Fruit fly (Drosophila melanogaster) Kc167 (cell line): Measurements from ENCODE around the gene CG14647.

ENCODE experiments used
- Myc ChIP-seq: fragments of >200 bp; optimal IDR thresholded peaks from 2 replicates; lab custom pipeline; 2017; ENCODE audit warnings: missing external identifiers
- Sin3A ChIP-seq: fragments of >200 bp; optimal IDR thresholded peaks from 2 replicates; lab custom pipeline; 2018; ENCODE audit warnings: missing external identifiers
- h ChIP-seq: fragments of >200 bp; optimal IDR thresholded peaks from 3 replicates; lab custom pipeline; 2018; ENCODE audit warnings: missing external identifiers
- insv ChIP-seq: fragments of >200 bp; optimal IDR thresholded peaks from 3 replicates; lab custom pipeline; 2018; ENCODE audit warnings: missing external identifiers
- psq ChIP-seq: fragments of >200 bp; optimal IDR thresholded peaks from 2 replicates; lab custom pipeline; 2017; ENCODE audit warnings: missing external identifiers
- ttk ChIP-seq: sonication (Bioruptor generic); optimal IDR thresholded peaks from 2 replicates; lab custom pipeline; 2017; ENCODE audit warnings: missing external identifiers

The CG14647 gene

DNA sequence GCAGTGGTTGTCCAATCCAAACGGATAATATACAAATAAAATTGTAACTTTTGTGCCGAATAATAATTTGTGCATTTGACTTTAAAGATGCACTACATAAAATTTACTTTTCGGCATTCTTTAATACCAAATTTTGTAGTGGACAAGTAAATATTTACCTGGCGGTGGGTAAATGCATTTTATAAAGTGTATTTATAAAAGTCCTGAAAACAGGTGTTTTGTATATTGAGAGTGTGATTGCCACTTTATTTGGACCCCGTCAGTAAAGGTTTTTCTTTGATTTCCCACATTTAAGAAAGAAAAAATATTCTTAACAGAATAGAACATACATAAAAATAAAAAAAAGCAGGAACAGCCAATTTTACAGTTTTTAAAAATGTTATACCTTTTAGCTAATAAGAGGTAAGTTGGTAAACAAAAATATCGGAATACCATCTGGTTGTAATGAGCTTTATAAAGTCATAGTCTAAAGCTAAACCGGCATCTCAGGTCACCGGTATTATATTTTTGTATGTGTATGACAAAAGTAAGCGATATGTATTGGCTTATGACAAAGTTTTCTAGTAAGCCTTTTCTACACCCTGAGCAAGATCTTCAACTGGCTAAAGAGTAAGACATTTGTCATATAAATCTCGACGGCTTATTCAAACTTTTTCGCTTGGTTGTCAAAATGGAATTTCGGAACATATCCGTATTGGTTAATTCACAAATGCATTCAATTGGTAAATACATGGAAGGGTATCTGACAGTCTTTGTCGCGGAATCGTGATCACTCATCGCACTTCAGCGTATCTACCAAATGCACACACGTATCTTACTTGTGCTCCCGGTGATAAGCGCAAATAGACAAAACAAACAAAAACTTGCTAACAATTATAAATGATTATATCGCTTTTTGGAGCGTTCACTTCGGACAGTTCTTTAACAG is 5.4 kb upstream of the CG14647 start:
- TF ChIP-seq Sin3A (lab: Kevin White, UChicago) (no peak), ttk (lab: Kevin White, UChicago) (no peak), insv (lab: Kevin White, UChicago) (no peak), psq (lab: Kevin White, UChicago) (no peak), h (lab: Kevin White, UChicago) (no peak), Myc (lab: Kevin White, UChicago) (no peak)

DNA sequence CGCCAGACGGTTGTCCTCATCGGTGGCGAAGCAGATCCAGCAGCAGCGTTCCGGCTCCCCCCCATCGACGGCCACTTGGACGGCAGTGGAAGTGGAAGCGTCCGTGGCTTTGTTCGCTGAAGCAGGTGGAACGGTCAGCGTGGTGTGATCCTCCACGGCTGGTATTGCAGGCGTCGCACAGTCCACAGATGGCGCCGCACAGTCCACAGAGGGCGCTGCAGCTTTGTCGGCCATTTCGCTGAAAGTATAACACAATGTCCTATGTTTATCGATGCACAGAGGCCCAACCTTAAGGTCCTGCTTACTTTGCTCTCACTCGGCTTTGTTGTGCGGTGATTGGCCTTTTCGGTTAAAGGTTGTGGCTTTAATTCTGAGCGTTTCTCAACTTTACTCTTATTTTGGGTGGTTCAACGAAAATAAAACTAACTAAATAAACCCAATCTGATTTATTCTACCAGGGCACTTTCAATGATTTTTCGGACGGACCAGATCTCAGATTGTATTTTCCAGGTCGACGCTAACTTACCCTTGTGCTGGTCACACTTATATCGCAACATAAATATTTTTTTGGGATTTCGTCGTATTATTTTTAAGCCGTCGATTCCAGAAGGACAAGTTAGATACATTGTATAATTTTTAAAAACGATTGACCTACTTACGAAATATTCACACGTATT is 2.8 kb upstream of the CG14647 start, which contains the start of gene CG9855:
Gene CG9855, minus strand, starts transcription at position 473 of the 677 bp plus-strand sequence.
- TF ChIP-seq h (lab: Kevin White, UChicago) (no peak), psq (lab: Kevin White, UChicago) (no peak), insv (lab: Kevin White, UChicago) (no peak), ttk (lab: Kevin White, UChicago) (no peak)

- TF ChIP-seq Sin3A (lab: Kevin White, UChicago) (no peak), insv (lab: Kevin White, UChicago) (no peak), h (lab: Kevin White, UChicago) (no peak), ttk (lab: Kevin White, UChicago) (no peak), Myc (lab: Kevin White, UChicago) (no peak), psq (lab: Kevin White, UChicago) (no peak)
Measured at dm6 chr3R:4399810-4400496, 357 bp upstream of the CG14647 start.

dm6 chr3R:4401977-4402589 is 1.8 kb downstream of the CG14647 start, which contains the start of gene CG9853:
Gene CG9853 (minus strand): TSS chr3R:4402027.
- TF ChIP-seq Myc (lab: Kevin White, UChicago) (no peak), ttk (lab: Kevin White, UChicago) (no peak), h (lab: Kevin White, UChicago) (no peak), psq (lab: Kevin White, UChicago) (no peak), insv (lab: Kevin White, UChicago) (no peak), Sin3A (lab: Kevin White, UChicago) (no peak)

- no peak for TF ChIP-seq ttk (lab: Kevin White, UChicago)
- no peak for TF ChIP-seq psq (lab: Kevin White, UChicago)
- no peak for TF ChIP-seq Sin3A (lab: Kevin White, UChicago)
- TF ChIP-seq h (lab: Kevin White, UChicago): no peak
- no peak for TF ChIP-seq Myc (lab: Kevin White, UChicago)
- no peak for TF ChIP-seq insv (lab: Kevin White, UChicago)
Measured at dm6 chr3R:4402884-4403705, 2.8 kb downstream of the CG14647 start, which contains the start of gene lost. Gene lost (plus strand): TSS chr3R:4403076.

DNA sequence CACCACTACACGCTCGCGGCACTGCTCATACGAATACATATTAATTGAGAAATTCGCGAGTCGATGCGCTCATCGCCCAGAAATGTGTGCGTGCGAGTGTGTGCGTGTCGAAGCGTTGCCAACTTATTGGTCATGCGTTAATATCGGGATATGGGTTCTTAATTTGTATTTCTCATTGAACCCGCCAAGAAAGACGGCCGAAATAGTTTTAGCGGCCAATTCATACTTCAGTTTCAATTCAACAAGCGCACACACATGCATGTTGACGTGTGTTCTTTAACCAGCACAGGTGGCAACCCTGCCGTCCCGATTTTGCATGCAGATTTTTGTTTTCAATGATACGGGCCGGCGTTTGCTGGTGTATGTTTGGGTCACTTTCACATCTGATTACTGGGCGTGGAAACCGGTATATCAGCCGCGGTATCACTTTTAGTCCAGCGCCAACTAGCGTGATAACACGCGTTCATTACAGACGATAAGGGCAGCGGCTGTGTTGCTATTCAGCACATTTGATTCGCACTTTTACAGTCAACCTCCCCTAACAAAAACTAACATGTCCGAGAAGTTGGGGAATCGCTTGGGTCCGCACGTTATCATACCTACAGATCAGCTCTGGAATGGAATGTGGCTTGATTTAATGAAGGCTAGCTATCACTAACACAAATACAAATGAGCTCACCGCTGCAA is 3.5 kb downstream of the CG14647 start:
- TF ChIP-seq Myc (lab: Kevin White, UChicago): no peak
- no peak for TF ChIP-seq insv (lab: Kevin White, UChicago)
- TF ChIP-seq Sin3A (lab: Kevin White, UChicago): no peak
- no peak for TF ChIP-seq psq (lab: Kevin White, UChicago)
- no peak for TF ChIP-seq ttk (lab: Kevin White, UChicago)
- TF ChIP-seq h (lab: Kevin White, UChicago): no peak

DNA sequence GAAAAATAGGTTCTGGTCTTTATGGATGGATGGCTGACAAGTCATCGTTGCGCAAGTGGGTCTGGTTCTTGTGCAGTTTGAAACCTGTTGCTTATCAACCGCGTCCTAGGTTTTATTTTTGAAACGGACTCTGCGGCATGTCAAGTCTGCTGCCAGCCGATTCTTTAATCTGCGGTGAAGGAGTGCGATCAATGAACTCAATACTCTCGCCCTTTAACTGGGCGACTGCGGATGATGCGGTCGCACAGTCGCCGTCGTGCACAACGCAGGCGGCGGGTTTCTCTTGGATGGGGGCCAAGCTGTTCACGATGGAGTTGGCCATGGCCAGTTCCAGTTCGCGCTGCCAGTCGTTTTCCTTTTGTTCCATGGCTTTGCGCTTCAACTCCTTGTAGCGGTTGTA is 7.0 kb downstream of the CG14647 start:
- TF ChIP-seq Myc (lab: Kevin White, UChicago) (no peak), h (lab: Kevin White, UChicago) (no peak), Sin3A (lab: Kevin White, UChicago) (no peak), ttk (lab: Kevin White, UChicago) (no peak), psq (lab: Kevin White, UChicago) (no peak), insv (lab: Kevin White, UChicago) (no peak)

dm6 chr3R:4416138-4416537 is 15.8 kb downstream of the CG14647 start, which contains the start of gene CG31528:
Gene CG31528 (plus strand): TSS chr3R:4416438.
- TF ChIP-seq insv (lab: Kevin White, UChicago): no peak
- TF ChIP-seq Sin3A (lab: Kevin White, UChicago): no peak
- TF ChIP-seq Myc (lab: Kevin White, UChicago): no peak
- no peak for TF ChIP-seq h (lab: Kevin White, UChicago)
- no peak for TF ChIP-seq psq (lab: Kevin White, UChicago)
- no peak for TF ChIP-seq ttk (lab: Kevin White, UChicago)

DNA sequence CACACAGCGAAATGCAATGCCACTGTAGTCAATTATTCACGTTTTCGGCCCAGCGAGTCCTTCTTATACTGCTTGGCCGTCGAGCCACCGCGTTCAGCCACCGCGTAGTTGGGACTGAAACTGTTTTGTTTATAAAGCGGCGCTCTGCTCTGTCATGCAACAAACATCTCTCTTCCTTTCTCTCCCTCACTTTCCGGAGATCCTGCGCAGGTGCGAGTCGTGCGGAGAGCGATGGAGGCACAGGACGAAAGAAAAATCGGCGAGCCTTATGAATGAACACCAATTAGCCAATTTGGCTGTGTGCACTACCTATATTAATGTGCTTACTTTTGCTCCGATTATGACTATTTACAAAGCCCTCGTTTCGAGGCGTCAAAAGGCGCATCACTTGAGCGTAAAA is 19.2 kb downstream of the CG14647 start, which contains the start of gene CG32944:
Gene CG32944, minus strand, starts transcription at position 97 of the 400 bp plus-strand sequence.
- TF ChIP-seq h (lab: Kevin White, UChicago) (no peak), Sin3A (lab: Kevin White, UChicago) (no peak), insv (lab: Kevin White, UChicago) (no peak), ttk (lab: Kevin White, UChicago) (no peak), Myc (lab: Kevin White, UChicago) (no peak), psq (lab: Kevin White, UChicago) (no peak)
